Worm (Caenorhabditis elegans) whole organism, L4/young adult: ENCODE measurements around the gene C09F5.1.
"Not testable (repeated sequence)": the region's sequence is repeated elsewhere in the genome, so short reads cannot be mapped to it uniquely, and the experiment has no call there.

ENCODE experiments used
- W03F9.2 ChIP-seq: fragments of 150-350 bp; optimal IDR thresholded peaks from 2 replicates; lab custom pipeline; 2014; ENCODE audit warnings: missing biosample characterization, missing genetic modification characterization
- dao-5 ChIP-seq: sonication (generic microtip); optimal IDR thresholded peaks from 2 replicates; lab custom pipeline; 2016; ENCODE audit warnings: missing genotype, missing genetic modification characterization, moderate library complexity, missing compliant biosample characterization
- him-1 ChIP-seq: sonication (generic microtip); optimal IDR thresholded peaks from 2 replicates; lab custom pipeline; 2016; ENCODE audit warnings: missing genotype, missing genetic modification reagents, missing genetic modification characterization, missing compliant biosample characterization

Gene C09F5.1

DNA sequence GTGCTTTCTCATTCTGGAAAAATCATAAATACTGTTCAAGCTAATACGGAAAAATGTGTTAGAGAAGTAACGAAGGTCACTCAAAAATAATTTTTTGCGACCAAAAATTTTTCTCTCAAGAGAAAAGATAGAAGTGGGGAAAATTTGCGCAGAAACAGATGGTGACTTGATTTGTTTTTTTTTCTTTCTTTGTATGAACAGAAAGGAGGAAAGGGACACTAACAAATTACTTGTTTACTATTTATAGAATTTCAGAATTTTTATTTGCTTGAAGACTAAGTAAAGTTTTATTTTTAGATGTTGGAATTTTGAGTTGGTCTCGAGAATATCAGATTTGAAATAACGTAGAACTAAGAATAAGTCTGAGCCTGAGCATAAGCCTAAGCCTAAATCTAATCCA is 24.8 kb downstream of the C09F5.1 start, which contains the start of gene W02B3.4:
W02B3.4 (minus strand) TSS at position 101 of the 400 bp plus-strand sequence.
- TF ChIP-seq W03F9.2 (tag; lab: Kevin White, UChicago) (no peak), him-1 (tag; lab: Kevin White, UChicago) (no peak), dao-5 (tag; lab: Kevin White, UChicago) (no peak)

DNA sequence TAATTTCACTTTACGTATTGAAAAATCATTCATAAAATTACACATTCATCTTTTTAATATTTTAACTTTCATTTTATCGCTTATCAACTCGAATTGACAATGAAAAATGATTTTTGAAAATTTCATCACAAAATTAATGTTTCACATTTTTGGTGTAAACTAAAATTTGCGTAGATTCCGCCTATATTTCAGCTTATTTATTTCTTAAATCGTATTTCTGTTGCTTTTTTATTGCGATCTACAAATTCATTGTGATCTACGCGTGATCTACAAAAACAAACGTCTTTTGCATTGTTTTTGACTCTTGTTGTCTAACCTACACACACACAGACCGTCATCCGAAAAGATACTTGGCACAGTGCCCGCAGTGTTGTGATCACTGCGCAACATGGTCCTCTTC is 29.6 kb downstream of the C09F5.1 start:
- no peak for TF ChIP-seq dao-5 (tag; lab: Kevin White, UChicago)
- no peak for TF ChIP-seq him-1 (tag; lab: Kevin White, UChicago)
- no peak for TF ChIP-seq W03F9.2 (tag; lab: Kevin White, UChicago)

DNA sequence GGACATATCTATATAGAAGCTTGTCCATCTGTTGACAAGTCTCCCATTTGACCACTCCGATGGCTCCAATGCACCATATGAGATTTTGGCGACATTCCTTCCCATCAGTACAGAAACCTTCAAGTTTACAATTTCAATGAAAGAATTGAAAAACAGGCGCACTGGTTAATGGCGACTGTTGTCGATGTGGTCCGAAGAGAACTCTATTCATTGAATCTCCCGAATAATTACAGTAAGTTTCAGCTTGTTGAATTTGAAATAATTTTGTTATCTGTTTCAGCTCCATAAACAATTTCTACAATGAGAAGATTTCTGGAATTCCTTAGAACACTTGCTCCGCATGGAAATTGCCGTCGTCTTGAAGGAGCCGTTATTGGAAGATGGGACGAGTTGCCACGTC is 30.4 kb downstream of the C09F5.1 start, which contains the start of gene elf-1:
elf-1 (plus strand) TSS at position 301 of the 400 bp plus-strand sequence.
- TF ChIP-seq dao-5, W03F9.2, him-1 (tag; lab: Kevin White, UChicago): not testable (repeated sequence)

DNA sequence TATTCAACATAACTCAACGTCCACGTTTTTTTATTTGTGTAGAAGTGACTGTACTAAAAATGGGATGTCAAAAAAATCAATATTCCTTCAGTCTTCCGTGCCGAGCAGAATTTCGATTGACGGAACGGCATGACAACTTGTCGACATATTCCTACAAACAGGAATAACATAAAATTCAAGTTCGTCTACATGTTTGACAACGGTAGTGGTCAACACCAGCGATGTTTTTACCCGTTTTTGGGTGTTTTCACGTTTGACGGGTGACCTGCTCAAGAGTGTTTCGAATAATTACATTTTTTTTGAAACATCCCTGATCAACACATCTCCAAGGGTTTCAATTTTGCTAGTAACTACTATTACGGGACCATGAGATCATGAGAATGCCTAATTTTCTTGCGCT is 33.4 kb downstream of the C09F5.1 start, which contains the start of gene W02B3.7:
W02B3.7 (minus strand) TSS at position 101 of the 400 bp plus-strand sequence.
- no peak for TF ChIP-seq dao-5 (tag; lab: Kevin White, UChicago)
- TF ChIP-seq W03F9.2 (tag; lab: Kevin White, UChicago) = no peak
- no peak for TF ChIP-seq him-1 (tag; lab: Kevin White, UChicago)

DNA sequence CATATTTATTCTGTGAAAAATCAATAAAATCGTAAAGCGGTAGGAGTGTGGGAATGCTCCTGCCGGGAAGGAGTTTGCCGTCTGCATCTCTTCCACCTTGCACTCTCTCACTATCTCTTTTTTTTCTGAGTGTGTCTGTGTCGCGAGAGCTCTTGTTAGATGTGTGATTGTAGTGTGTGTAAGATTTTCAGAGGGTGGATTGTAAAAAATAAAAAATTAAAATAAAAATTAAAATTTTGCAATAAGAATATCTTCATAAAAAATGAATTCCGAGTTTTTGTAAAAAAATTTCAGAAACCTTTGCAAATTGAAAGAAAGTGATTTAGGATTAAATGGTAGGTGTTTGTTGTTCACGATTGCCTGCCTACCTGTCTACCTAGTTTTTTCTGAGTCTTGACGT is 37.9 kb downstream of the C09F5.1 start, which contains the start of gene sel-15:
sel-15 (minus strand) TSS at position 101 of the 400 bp plus-strand sequence.
- TF ChIP-seq dao-5 (tag; lab: Kevin White, UChicago) = no peak
- TF ChIP-seq him-1 (tag; lab: Kevin White, UChicago) = no peak
- TF ChIP-seq W03F9.2 (tag; lab: Kevin White, UChicago) = no peak

DNA sequence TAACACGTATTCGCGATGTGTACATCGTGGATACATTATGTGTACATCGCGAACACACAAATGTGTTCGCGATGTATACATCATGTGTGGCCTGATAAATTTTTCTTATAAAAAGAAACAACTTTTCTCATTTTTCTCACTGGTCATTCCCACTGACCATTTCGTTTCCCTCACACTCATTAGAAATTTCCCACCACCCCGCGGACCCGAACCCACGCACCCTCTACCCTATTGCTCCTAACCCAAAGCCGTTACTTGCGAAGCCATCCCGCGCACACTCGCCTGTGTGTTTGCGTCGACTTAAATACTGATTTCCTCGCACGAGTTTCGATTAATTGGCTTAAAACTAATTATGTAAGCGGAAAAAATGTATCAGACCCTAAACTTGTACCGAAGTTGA is 40.3 kb downstream of the C09F5.1 start:
- TF ChIP-seq him-1 (tag; lab: Kevin White, UChicago) (no peak), dao-5 (tag; lab: Kevin White, UChicago) (peak; percentile 58)

DNA sequence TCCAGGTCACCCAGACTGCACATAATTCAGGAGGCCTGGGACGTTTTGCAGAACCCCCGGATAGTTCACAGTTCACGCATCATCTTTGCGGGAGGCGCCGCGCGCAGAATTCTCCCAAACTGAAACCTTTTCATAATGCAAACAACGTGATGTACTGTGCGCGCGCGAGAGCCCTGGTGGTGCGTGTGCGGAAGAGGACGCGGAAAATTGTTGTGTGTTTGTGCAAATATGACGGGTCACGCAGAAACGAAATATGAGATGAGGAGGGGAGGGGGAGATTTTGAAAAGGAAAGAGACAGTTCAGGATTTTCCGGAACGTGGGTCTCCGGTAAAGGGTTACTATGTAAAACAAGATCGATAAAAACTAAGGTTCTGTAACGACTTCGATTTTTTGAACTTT is 51.5 kb downstream of the C09F5.1 start:
- TF ChIP-seq W03F9.2 (tag; lab: Kevin White, UChicago) = no peak
- TF ChIP-seq him-1 (tag; lab: Kevin White, UChicago) = no peak
- TF ChIP-seq dao-5 (tag; lab: Kevin White, UChicago) = no peak
